Worm (Caenorhabditis elegans) whole organism, L4 larva: ENCODE data around the gene ampd-1.

Experiments used
- T20F7.1 ChIP-seq: fragments of 200-800 bp; sonication (Bioruptor generic); optimal IDR thresholded peaks from 2 replicates; lab custom pipeline; 2018; ENCODE audit warnings: mild to moderate bottlenecking, missing genetic modification characterization, missing compliant biosample characterization
- Y105C5A.15 ChIP-seq: fragments of 200-800 bp; sonication (Bioruptor generic); IDR thresholded peaks from 2 replicates; pipeline ENCODE4 v1.3.6; 2022; ENCODE audit warnings: missing genetic modification characterization, missing compliant biosample characterization
- ama-1 ChIP-seq: fragments of 150-350 bp; optimal IDR thresholded peaks from 2 replicates; lab custom pipeline; 2014; ENCODE audit warnings: inconsistent platforms, mixed read lengths
- dmd-6 ChIP-seq: fragments of 200-800 bp; sonication (Bioruptor generic); IDR thresholded peaks from 2 replicates; pipeline ENCODE4 v1.3.6; 2022; ENCODE audit warnings: missing genetic modification reagents, missing genetic modification characterization, missing compliant biosample characterization
- dmd-9 ChIP-seq: fragments of 200-800 bp; sonication (Bioruptor generic); IDR thresholded peaks from 2 replicates; pipeline ENCODE4 v1.3.6; 2022; ENCODE audit warnings: missing genetic modification reagents, missing genetic modification characterization, missing compliant biosample characterization
- dpl-1 ChIP-seq: fragments of 150-350 bp; optimal IDR thresholded peaks from 2 replicates; lab custom pipeline; 2014; ENCODE audit warnings: missing biosample characterization, missing genetic modification reagents, missing genetic modification characterization
- duxl-1 ChIP-seq: sonication (generic microtip); optimal IDR thresholded peaks from 2 replicates; lab custom pipeline; 2016; ENCODE audit warnings: mild to moderate bottlenecking, missing genetic modification characterization, moderate library complexity, missing compliant biosample characterization; ENCODE audit not compliant: poor library complexity
- egl-27 ChIP-seq: sonication (generic microtip); optimal IDR thresholded peaks from 3 replicates; lab custom pipeline; 2017; ENCODE audit warnings: missing biosample characterization, missing genetic modification reagents, missing genetic modification characterization
- hmg-1.1 ChIP-seq: fragments of 200-800 bp; sonication (Bioruptor generic); IDR thresholded peaks from 2 replicates; pipeline ENCODE4 v1.3.6; 2022; ENCODE audit warnings: missing genetic modification reagents, missing genetic modification characterization, missing compliant biosample characterization
- lin-13 ChIP-seq: fragments of 150-350 bp; optimal IDR thresholded peaks from 2 replicates; lab custom pipeline; 2014; ENCODE audit warnings: missing biosample characterization, missing genetic modification reagents, missing genetic modification characterization
- mxl-2 ChIP-seq: fragments of 200-800 bp; sonication (Bioruptor generic); conservative IDR thresholded peaks from 2 replicates; pipeline ENCODE4 v1.3.6; 2022; ENCODE audit warnings: missing genetic modification reagents, missing genetic modification characterization, missing compliant biosample characterization
- nhr-25 ChIP-seq: sonication (generic microtip); optimal IDR thresholded peaks from 2 replicates; lab custom pipeline; 2017; ENCODE audit warnings: missing genetic modification characterization, mild to moderate bottlenecking, missing compliant biosample characterization, antibody characterized with exemption, moderate library complexity, borderline replicate concordance; ENCODE audit not compliant: insufficient read depth
- nhr-42 ChIP-seq: fragments of 200-800 bp; sonication (Bioruptor generic); IDR thresholded peaks from 2 replicates; pipeline ENCODE4 v1.3.6; 2022; ENCODE audit warnings: missing genetic modification characterization, missing compliant biosample characterization
- snpc-4 ChIP-seq: fragments of 150-350 bp; optimal IDR thresholded peaks from 2 replicates; lab custom pipeline; 2014; ENCODE audit warnings: missing biosample characterization, missing genetic modification characterization

- no peak for TF ChIP-seq nhr-25 (tag; lab: Kevin White, UChicago)
- no peak for TF ChIP-seq dmd-9 (GFP tag; lab: Robert Waterston, UW)
- no peak for TF ChIP-seq T20F7.1
- TF ChIP-seq egl-27 (tag; lab: Kevin White, UChicago), result no peak
- TF ChIP-seq dpl-1, result no peak
- no peak for TF ChIP-seq duxl-1 (tag; lab: Kevin White, UChicago)
- TF ChIP-seq hmg-1.1 (GFP tag; lab: Robert Waterston, UW), result no peak
- no peak for TF ChIP-seq snpc-4 (tag; lab: Kevin White, UChicago)
- TF ChIP-seq ama-1 (lab: Kevin White, UChicago), result no peak
- no peak for TF ChIP-seq mxl-2
- TF ChIP-seq Y105C5A.15 (GFP tag; lab: Robert Waterston, UW), result no peak
- TF ChIP-seq lin-13, result no peak
- TF ChIP-seq nhr-42 (GFP tag; lab: Robert Waterston, UW), result no peak
- TF ChIP-seq dmd-6 (GFP tag; lab: Robert Waterston, UW), result no peak
Measured at ce11 chrII:5187469-5187868, 15.7 kb upstream of the ampd-1 start, which contains the start of gene crh-2.
